Worm (Caenorhabditis elegans): ENCODE results near the gene C32D5.10.
A peak's percentile ranks its signal among the peaks of the same experiment; 100 is the strongest.

The C32D5.10 gene

ce11 chrII:6345195-6346158 lies 6.3 kb downstream of the C32D5.10 start, which contains the start of gene C32D5.8:
TSS of gene C32D5.8 (minus strand) at chrII:6345964.
- TF ChIP-seq lsy-2 (tag; optimal IDR thresholded peaks at IDR 0.05) (peak in 1 of 2 experiments; percentile 4), ztf-4 (tag; optimal IDR thresholded peaks at IDR 0.05) (peak; percentile 12), fos-1 (tag; optimal IDR thresholded peaks at IDR 0.05) (peak; percentile 23), ceh-82 (tag; optimal IDR thresholded peaks at IDR 0.05) (no peak), crh-2 (tag; optimal IDR thresholded peaks at IDR 0.05) (peak; percentile 33), nhr-21 (tag; optimal IDR thresholded peaks at IDR 0.05) (peak; percentile 51), nhr-11 (tag; optimal IDR thresholded peaks at IDR 0.05) (no peak), nhr-25 (tag; optimal IDR thresholded peaks at IDR 0.05) (peak; percentile 79), ama-1 (optimal IDR thresholded peaks at IDR 0.05) (peak; percentile 38), aly-2 (tag; optimal IDR thresholded peaks at IDR 0.05) (no peak), lin-11 (tag; optimal IDR thresholded peaks at IDR 0.05) (no peak), F13H6.1 (tag; optimal IDR thresholded peaks at IDR 0.05) (no peak), ceh-16 (tag; optimal IDR thresholded peaks at IDR 0.05) (peak; percentile 57), sma-3 (GFP tag; optimal IDR thresholded peaks at IDR 0.05) (peak; percentile 10), sma-9 (GFP tag; optimal IDR thresholded peaks at IDR 0.05) (peak; percentile 48), sma-9 (tag; optimal IDR thresholded peaks at IDR 0.05) (no peak), blmp-1 (tag; optimal IDR thresholded peaks at IDR 0.05; ENCODE audit: insufficient read depth) (peak; percentile 45), lin-39 (tag; optimal IDR thresholded peaks at IDR 0.05) (no peak), Y55F3AM.14 (GFP tag; optimal IDR thresholded peaks at IDR 0.05) (no peak)

- TF ChIP-seq snpc-4 (tag; optimal IDR thresholded peaks at IDR 0.05) (no peak), R02D3.7 (tag; optimal IDR thresholded peaks at IDR 0.05) (no peak), ceh-16 (tag; optimal IDR thresholded peaks at IDR 0.05) (no peak), elt-1 (tag; optimal IDR thresholded peaks at IDR 0.05) (no peak), F13H6.1 (tag; optimal IDR thresholded peaks at IDR 0.05) (no peak), nhr-11 (tag; optimal IDR thresholded peaks at IDR 0.05) (no peak), nhr-237 (tag; optimal IDR thresholded peaks at IDR 0.05) (no peak)
Measured at ce11 chrII:6344513-6344912, 7.3 kb downstream of the C32D5.10 start.

- peak; percentile 59 for TF ChIP-seq nhr-129 (tag; optimal IDR thresholded peaks at IDR 0.05)
- TF ChIP-seq mab-5 (tag; optimal IDR thresholded peaks at IDR 0.05): no peak
- TF ChIP-seq unc-55 (GFP tag; optimal IDR thresholded peaks at IDR 0.05): peak; percentile 4
- peak; percentile 17 for TF ChIP-seq egl-27 (tag; optimal IDR thresholded peaks at IDR 0.05)
- no peak for TF ChIP-seq unc-62 (GFP tag; optimal IDR thresholded peaks at IDR 0.05)
- peak; percentile 9 for TF ChIP-seq crh-2 (tag; optimal IDR thresholded peaks at IDR 0.05)
- no peak for TF ChIP-seq alr-1 (tag; optimal IDR thresholded peaks at IDR 0.05)
- TF ChIP-seq lsy-2 (tag; optimal IDR thresholded peaks at IDR 0.05): peak in 1 of 2 experiments; percentile 34
- TF ChIP-seq ztf-4 (tag; optimal IDR thresholded peaks at IDR 0.05): peak; percentile 6
- TF ChIP-seq nhr-10 (tag; optimal IDR thresholded peaks at IDR 0.05): no peak
- TF ChIP-seq ceh-16 (tag; optimal IDR thresholded peaks at IDR 0.05): no peak
- TF ChIP-seq F13H6.1 (tag; optimal IDR thresholded peaks at IDR 0.05): peak; percentile 13
- TF ChIP-seq elt-3 (tag; optimal IDR thresholded peaks at IDR 0.05): no peak
- peak; percentile 48 for TF ChIP-seq sma-9 (GFP tag; optimal IDR thresholded peaks at IDR 0.05)
- TF ChIP-seq sma-9 (tag; optimal IDR thresholded peaks at IDR 0.05): no peak
- peak; percentile 27 for TF ChIP-seq C34F6.9 (tag; optimal IDR thresholded peaks at IDR 0.05)
- TF ChIP-seq nhr-23 (tag; optimal IDR thresholded peaks at IDR 0.05): no peak
- TF ChIP-seq nhr-25 (tag; optimal IDR thresholded peaks at IDR 0.05): peak; percentile 72
- peak; percentile 72 for TF ChIP-seq blmp-1 (tag; optimal IDR thresholded peaks at IDR 0.05; ENCODE audit: insufficient read depth)
- peak; percentile 39 for TF ChIP-seq nhr-21 (tag; optimal IDR thresholded peaks at IDR 0.05)
Measured at ce11 chrII:6343893-6344292, 7.9 kb downstream of the C32D5.10 start, which contains the start of gene txt-18. TSS of gene txt-18 (plus strand) at chrII:6344072.

- TF ChIP-seq gmeb-1 (tag; optimal IDR thresholded peaks at IDR 0.05) (no peak), crh-2 (tag; optimal IDR thresholded peaks at IDR 0.05) (peak; percentile 2), lsy-2 (tag; optimal IDR thresholded peaks at IDR 0.05) (peak in 1 of 2 experiments; percentile 10), nhr-129 (tag; optimal IDR thresholded peaks at IDR 0.05) (peak; percentile 11)
Measured at ce11 chrII:6342455-6342854, 9.3 kb downstream of the C32D5.10 start.
